Fruit fly (Drosophila melanogaster) whole organism, prepupa: Measurements from ENCODE around the gene Syx5.

ENCODE experiments used
- CG10669 ChIP-seq: fragments of 200-800 bp; sonication (Bioruptor generic); optimal IDR thresholded peaks from 3 replicates; lab custom pipeline; 2018; ENCODE audit warnings: missing biosample characterization, mild to moderate bottlenecking, missing genetic modification characterization, moderate library complexity
- CG11294 ChIP-seq: fragments of 200-800 bp; sonication (Bioruptor generic); IDR thresholded peaks from 2 replicates; pipeline ENCODE4 v1.3.6; 2022; ENCODE audit warnings: missing biosample characterization, missing genetic modification characterization
- CG11762 ChIP-seq: fragments of 200-800 bp; sonication (Bioruptor generic); optimal IDR thresholded peaks from 3 replicates; lab custom pipeline; 2016; ENCODE audit warnings: missing biosample characterization, missing genetic modification characterization; ENCODE audit not compliant: insufficient read depth
- CG11902 ChIP-seq: fragments of 200-800 bp; sonication (Bioruptor generic); optimal IDR thresholded peaks from 3 replicates; lab custom pipeline; 2016; ENCODE audit warnings: missing biosample characterization, missing genetic modification characterization
- CG16779 ChIP-seq: fragments of 200-800 bp; sonication (Bioruptor generic); optimal IDR thresholded peaks from 3 replicates; lab custom pipeline; 2017; ENCODE audit warnings: missing biosample characterization, mild to moderate bottlenecking, missing genetic modification characterization
- CG31627 ChIP-seq: fragments of 200-800 bp; sonication (Bioruptor generic); optimal IDR thresholded peaks from 3 replicates; lab custom pipeline; 2016; ENCODE audit warnings: missing biosample characterization, missing genetic modification characterization
- CG32006 ChIP-seq: fragments of 200-800 bp; sonication (Bioruptor generic); optimal IDR thresholded peaks from 3 replicates; lab custom pipeline; 2017; ENCODE audit warnings: missing biosample characterization, mild to moderate bottlenecking, missing genetic modification characterization
- CG34406 ChIP-seq: fragments of 200-800 bp; sonication (Bioruptor generic); optimal IDR thresholded peaks from 3 replicates; lab custom pipeline; 2016; ENCODE audit warnings: missing biosample characterization, missing genetic modification characterization
- CG4318 ChIP-seq: fragments of 200-800 bp; sonication (Bioruptor generic); optimal IDR thresholded peaks from 3 replicates; lab custom pipeline; 2017; ENCODE audit warnings: missing biosample characterization, mild to moderate bottlenecking, missing genetic modification characterization
- CG6792 ChIP-seq: fragments of 200-800 bp; sonication (Bioruptor generic); optimal IDR thresholded peaks from 3 replicates; lab custom pipeline; 2016; ENCODE audit warnings: missing biosample characterization, missing genetic modification characterization
- CG6854 ChIP-seq: fragments of 200-800 bp; sonication (Bioruptor generic); optimal IDR thresholded peaks from 2 replicates; lab custom pipeline; 2017; ENCODE audit warnings: missing biosample characterization, mild to moderate bottlenecking, missing genetic modification characterization
- CG7368 ChIP-seq: fragments of 200-800 bp; sonication (Bioruptor generic); optimal IDR thresholded peaks from 3 replicates; lab custom pipeline; 2016; ENCODE audit warnings: missing biosample characterization, missing genetic modification characterization
- CG8319 ChIP-seq: fragments of 200-800 bp; sonication (Bioruptor generic); optimal IDR thresholded peaks from 3 replicates; lab custom pipeline; 2016; ENCODE audit warnings: missing biosample characterization, missing genetic modification characterization
- CG8632 ChIP-seq: fragments of 200-800 bp; sonication (Bioruptor generic); optimal IDR thresholded peaks from 3 replicates; lab custom pipeline; 2016; ENCODE audit warnings: missing biosample characterization, missing genetic modification characterization
- CG9139 ChIP-seq: fragments of 200-800 bp; sonication (Bioruptor generic); optimal IDR thresholded peaks from 3 replicates; lab custom pipeline; 2017; ENCODE audit warnings: missing biosample characterization, mild to moderate bottlenecking, missing genetic modification characterization
- Eip75B ChIP-seq: fragments of 200-800 bp; sonication (Bioruptor generic); optimal IDR thresholded peaks from 3 replicates; lab custom pipeline; 2016; ENCODE audit warnings: missing biosample characterization, missing genetic modification characterization
- Eip78C ChIP-seq: fragments of 200-800 bp; sonication (Bioruptor generic); peaks from one replicate; lab custom pipeline; 2016; ENCODE audit warnings: missing biosample characterization, missing genetic modification characterization
- Eip93F ChIP-seq: fragments of 200-800 bp; sonication (Bioruptor generic); optimal IDR thresholded peaks from 2 replicates; lab custom pipeline; 2016; ENCODE audit warnings: missing biosample characterization, mild to moderate bottlenecking, missing genetic modification characterization
- Ets96B ChIP-seq: fragments of 200-800 bp; optimal IDR thresholded peaks from 2 replicates; lab custom pipeline; 2019; ENCODE audit warnings: missing biosample characterization, mild to moderate bottlenecking, missing genetic modification characterization, moderate library complexity
- Gug ChIP-seq: fragments of 200-800 bp; sonication (Bioruptor generic); IDR thresholded peaks from 2 replicates; pipeline ENCODE4 v1.3.6; 2022; ENCODE audit warnings: missing biosample characterization, missing genetic modification characterization
- Hr38 ChIP-seq: sonication (Bioruptor generic); optimal IDR thresholded peaks from 2 replicates; lab custom pipeline; 2016; ENCODE audit warnings: missing biosample characterization, missing genetic modification characterization
- Hr39 ChIP-seq: fragments of 200-800 bp; sonication (Bioruptor generic); optimal IDR thresholded peaks from 2 replicates; lab custom pipeline; 2016; ENCODE audit warnings: missing biosample characterization, missing genetic modification characterization
- Hr4 ChIP-seq: fragments of 200-800 bp; sonication (Bioruptor generic); optimal IDR thresholded peaks from 3 replicates; lab custom pipeline; 2016; ENCODE audit warnings: missing biosample characterization, missing genetic modification characterization
- Lpt ChIP-seq: fragments of 200-800 bp; sonication (Bioruptor generic); optimal IDR thresholded peaks from 3 replicates; lab custom pipeline; 2016; ENCODE audit warnings: missing biosample characterization, missing genetic modification characterization
- OdsH ChIP-seq: fragments of 200-800 bp; sonication (Bioruptor generic); optimal IDR thresholded peaks from 3 replicates; lab custom pipeline; 2016; ENCODE audit warnings: missing biosample characterization, missing genetic modification characterization
- Smox ChIP-seq: fragments of 200-800 bp; sonication (Bioruptor generic); optimal IDR thresholded peaks from 3 replicates; lab custom pipeline; 2016; ENCODE audit warnings: missing biosample characterization, missing genetic modification characterization
- Sox15 ChIP-seq: fragments of 200-800 bp; sonication (Bioruptor generic); optimal IDR thresholded peaks from 3 replicates; lab custom pipeline; 2016; ENCODE audit warnings: missing biosample characterization, missing genetic modification characterization
- acj6 ChIP-seq: fragments of 200-800 bp; sonication (Bioruptor generic); optimal IDR thresholded peaks from 3 replicates; lab custom pipeline; 2016; ENCODE audit warnings: missing biosample characterization, missing genetic modification characterization
- dsx ChIP-seq: fragments of 200-800 bp; optimal IDR thresholded peaks from 3 replicates; lab custom pipeline; 2019; ENCODE audit warnings: missing biosample characterization, mild to moderate bottlenecking, missing genetic modification characterization, moderate library complexity; ENCODE audit not compliant: poor library complexity, severe bottlenecking
- eg ChIP-seq: fragments of 200-800 bp; sonication (Bioruptor generic); IDR thresholded peaks from 3 replicates; pipeline ENCODE4 v1.3.6; 2022; ENCODE audit warnings: missing biosample characterization, missing genetic modification characterization
- esn ChIP-seq: fragments of 200-800 bp; sonication (Bioruptor generic); optimal IDR thresholded peaks from 2 replicates; lab custom pipeline; 2016; ENCODE audit warnings: missing biosample characterization, mild to moderate bottlenecking, missing genetic modification characterization, moderate library complexity
- fd85E ChIP-seq: fragments of 200-800 bp; sonication (Bioruptor generic); optimal IDR thresholded peaks from 3 replicates; lab custom pipeline; 2016; ENCODE audit warnings: missing biosample characterization, missing genetic modification characterization
- fkh ChIP-seq: fragments of 200-800 bp; sonication (Bioruptor generic); optimal IDR thresholded peaks from 3 replicates; lab custom pipeline; 2017; ENCODE audit warnings: missing biosample characterization, mild to moderate bottlenecking, missing genetic modification characterization, moderate library complexity
- lz ChIP-seq: fragments of 200-800 bp; sonication (Bioruptor generic); optimal IDR thresholded peaks from 3 replicates; lab custom pipeline; 2016; ENCODE audit warnings: missing biosample characterization, missing genetic modification characterization
- net ChIP-seq: fragments of 200-800 bp; sonication (Bioruptor generic); optimal IDR thresholded peaks from 3 replicates; lab custom pipeline; 2016; ENCODE audit warnings: missing biosample characterization, missing genetic modification characterization
- pdm3 ChIP-seq: fragments of 200-800 bp; sonication (Bioruptor generic); optimal IDR thresholded peaks from 3 replicates; lab custom pipeline; 2016; ENCODE audit warnings: missing biosample characterization, missing genetic modification characterization
- salr ChIP-seq, 2 experiments: fragments of 200-800 bp; sonication (Bioruptor generic); optimal IDR thresholded peaks; 3 replicates each; lab custom pipeline; 2016 to 2018; ENCODE audit warnings: missing biosample characterization in 2 of 2, missing genetic modification characterization in 2 of 2, mild to moderate bottlenecking in 1 of 2
- spab ChIP-seq: fragments of 200-800 bp; sonication (Bioruptor generic); optimal IDR thresholded peaks from 2 replicates; lab custom pipeline; 2017; ENCODE audit warnings: missing biosample characterization, mild to moderate bottlenecking, missing genetic modification characterization, missing genetic modification reagents
- ss ChIP-seq, 2 experiments: fragments of 200-800 bp; sonication (Bioruptor generic); optimal IDR thresholded peaks; 2 replicates in 1 of 2; 3 replicates in 1 of 2; lab custom pipeline; 2017 to 2018; ENCODE audit warnings: mild to moderate bottlenecking in 2 of 2, missing biosample characterization in 2 of 2, missing genetic modification characterization in 2 of 2, moderate library complexity in 1 of 2
- svp ChIP-seq: fragments of 200-800 bp; sonication (Bioruptor generic); peaks from one replicate; lab custom pipeline; 2016; ENCODE audit warnings: missing biosample characterization, missing genetic modification characterization
- topi ChIP-seq: fragments of 200-800 bp; sonication (Bioruptor generic); optimal IDR thresholded peaks from 3 replicates; lab custom pipeline; 2016; ENCODE audit warnings: missing biosample characterization, missing genetic modification characterization
- vri ChIP-seq: fragments of 200-800 bp; sonication (Bioruptor generic); optimal IDR thresholded peaks from 3 replicates; lab custom pipeline; 2016; ENCODE audit warnings: missing biosample characterization, mild to moderate bottlenecking, missing genetic modification characterization

The Syx5 gene

DNA sequence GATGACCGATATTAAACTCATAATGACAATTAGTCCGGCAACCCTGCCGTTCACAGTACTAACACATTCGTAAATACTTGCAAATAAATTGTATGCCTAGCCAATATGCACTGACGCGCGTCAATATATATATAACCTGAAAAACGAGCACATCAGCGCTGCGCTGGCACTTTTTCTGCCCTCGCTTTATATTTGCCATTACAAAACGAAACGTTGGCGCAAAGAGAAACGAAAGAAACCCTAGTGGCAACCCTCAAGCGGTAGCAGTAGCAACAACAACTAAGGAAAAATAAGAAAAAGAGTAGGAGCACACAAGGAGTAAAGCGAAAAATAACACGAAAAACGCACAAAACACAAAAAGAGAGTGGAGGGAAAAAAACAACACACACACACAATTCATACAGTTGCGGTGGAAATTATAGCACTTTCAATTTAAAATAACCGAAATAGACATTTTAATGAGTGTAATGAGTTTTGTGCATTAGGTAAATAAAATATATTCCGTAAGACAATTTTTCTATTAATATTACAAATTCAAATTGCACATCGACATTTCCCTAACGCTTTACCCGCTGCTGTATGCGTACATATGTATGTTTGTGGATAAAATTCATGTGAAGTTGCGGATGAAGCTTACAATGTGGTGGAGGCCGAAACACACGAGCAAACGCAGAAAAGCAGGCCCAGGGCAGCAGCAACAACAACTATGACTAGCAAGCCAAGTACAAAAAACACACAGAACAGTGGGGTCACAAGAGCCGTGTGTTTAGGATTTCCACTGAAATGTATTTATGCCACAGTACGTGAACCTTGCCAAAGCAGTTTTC is 43.8 kb downstream of the Syx5 start (continued):
- TF ChIP-seq CG10669 (GFP tag; lab: Kevin White, UChicago) (peak; percentile 99), CG9139 (GFP tag; lab: Kevin White, UChicago) (peak; percentile 98), CG8632 (GFP tag; lab: Kevin White, UChicago) (peak; percentile 99), CG6792 (GFP tag; lab: Kevin White, UChicago) (peak; percentile 99), pdm3 (GFP tag; lab: Kevin White, UChicago) (peak; percentile 99), dsx (GFP tag; lab: Kevin White, UChicago) (peak; percentile 99), CG16779 (tag; lab: Kevin White, UChicago) (peak; percentile 99), CG7368 (GFP tag; lab: Kevin White, UChicago) (peak; percentile 99), Hr4 (GFP tag; lab: Kevin White, UChicago) (peak; percentile 99), eg (GFP tag; lab: Robert Waterston, UW) (peak; percentile 99), spab (GFP tag; lab: Kevin White, UChicago) (peak; percentile 99), esn (GFP tag; lab: Kevin White, UChicago) (peak; percentile 100), CG31627 (GFP tag; lab: Kevin White, UChicago) (peak; percentile 99), net (GFP tag; lab: Kevin White, UChicago) (peak; percentile 99), Ets96B (peak; percentile 99), OdsH (GFP tag; lab: Kevin White, UChicago) (peak; percentile 99), CG8319 (GFP tag; lab: Kevin White, UChicago) (peak; percentile 98), fd85E (GFP tag; lab: Kevin White, UChicago) (peak; percentile 96), lz (peak; percentile 99), Lpt (peak; percentile 99), CG11762 (GFP tag; lab: Kevin White, UChicago) (peak; percentile 99), CG4318 (GFP tag; lab: Kevin White, UChicago) (peak; percentile 97), Hr39 (GFP tag; lab: Kevin White, UChicago) (peak; percentile 99), CG6854 (GFP tag; lab: Kevin White, UChicago) (peak; percentile 98)

DNA sequence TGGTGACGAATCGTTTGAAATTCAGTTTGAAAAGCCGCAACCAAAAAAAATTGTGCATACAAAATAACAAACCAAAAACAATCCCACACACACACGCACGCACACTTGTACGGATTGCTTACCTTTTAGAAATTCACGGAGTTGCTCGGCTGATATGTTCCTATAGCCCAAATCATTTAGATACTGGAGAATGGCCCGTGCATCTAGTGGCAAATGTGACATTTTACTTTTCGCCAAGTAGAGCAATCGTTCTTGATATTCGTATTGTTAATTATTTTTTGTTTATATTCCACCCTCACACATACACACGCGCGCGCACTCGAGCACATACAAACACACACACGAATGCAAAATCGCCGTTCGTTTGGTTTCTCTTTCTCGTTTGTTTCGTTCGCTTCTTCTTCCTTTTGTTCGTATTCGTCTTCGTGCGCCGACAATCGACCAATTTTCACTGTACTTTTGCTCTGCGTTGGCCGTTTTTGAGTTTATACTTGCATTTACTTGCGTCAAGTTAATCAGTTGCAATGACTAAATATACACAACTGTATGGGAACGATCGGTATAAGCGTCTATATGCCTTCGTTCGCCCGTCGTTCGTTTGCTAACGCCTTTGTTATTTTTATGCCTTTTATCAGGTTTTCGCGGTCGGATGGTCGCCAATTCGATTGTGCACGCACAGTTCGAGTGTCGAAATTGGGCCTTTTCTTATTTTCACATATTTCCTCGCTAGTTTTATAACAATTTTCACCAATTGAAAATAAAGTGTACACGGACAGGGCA is 44.8 kb downstream of the Syx5 start:
- TF ChIP-seq CG34406 (GFP tag; lab: Kevin White, UChicago) = no peak
- TF ChIP-seq Ets96B = no peak
- no peak for TF ChIP-seq Eip75B
- TF ChIP-seq CG11902 = no peak
- no peak for TF ChIP-seq eg (GFP tag; lab: Robert Waterston, UW)
- no peak for TF ChIP-seq lz
- TF ChIP-seq CG11294 (GFP tag; lab: Robert Waterston, UW) = no peak
- TF ChIP-seq svp = no peak

DNA sequence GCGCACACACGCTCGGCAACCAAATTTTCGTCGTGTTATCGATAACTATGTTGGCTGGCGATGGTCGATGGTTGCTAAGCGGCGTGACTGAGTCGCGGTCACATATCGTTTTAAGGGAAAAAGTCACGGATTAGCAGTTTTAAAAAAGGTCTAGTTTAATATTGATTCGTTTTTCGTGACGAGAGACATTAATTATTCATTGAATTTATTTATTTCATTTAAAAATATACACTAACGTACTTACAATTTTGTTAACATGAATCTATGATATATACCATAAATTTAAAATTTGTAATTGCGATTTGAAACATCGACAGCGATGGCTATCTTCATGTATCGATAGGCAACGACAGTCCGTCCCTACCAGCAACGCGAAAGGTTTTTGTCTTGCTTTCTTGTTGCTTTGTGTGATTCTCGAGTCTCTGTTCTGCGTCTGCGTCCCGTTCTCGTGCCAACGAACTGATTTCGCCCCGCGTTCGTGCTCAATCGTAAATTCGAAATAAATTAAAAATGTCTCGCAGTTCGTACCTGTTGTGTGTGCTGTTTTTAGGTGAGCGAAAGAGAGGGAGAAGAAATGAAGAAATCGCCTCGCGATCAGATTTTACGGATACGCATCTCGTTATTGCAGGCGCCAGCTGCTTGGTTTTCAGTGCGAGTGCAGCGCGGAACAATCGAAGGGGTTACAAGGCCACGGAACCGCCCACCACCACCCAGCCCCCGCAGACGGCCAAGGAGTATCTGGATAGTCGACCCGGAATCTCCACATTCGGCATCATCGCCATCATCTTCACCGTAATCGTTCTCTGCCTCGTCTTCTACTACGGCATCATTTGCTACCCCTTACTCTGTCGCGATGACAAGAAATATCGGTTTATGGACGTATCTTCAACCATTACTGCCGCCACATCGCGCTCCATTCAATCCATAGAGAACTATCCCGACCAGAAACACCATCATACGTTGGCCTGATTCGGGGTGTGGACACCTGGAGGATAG is 45.7 kb downstream of the Syx5 start, which contains the start of the genes Hyls1, chif and CG4455:
Gene Hyls1, minus strand, starts transcription at position 44 of the 996 bp plus-strand sequence.
Gene chif, minus strand, starts transcription at position 44 of the 996 bp plus-strand sequence.
Gene CG4455, plus strand, starts transcription at position 350 of the 996 bp plus-strand sequence.
- TF ChIP-seq Gug = no peak
- peak; percentile 3 for TF ChIP-seq CG10669 (GFP tag; lab: Kevin White, UChicago)
- TF ChIP-seq Ets96B = peak; percentile 35
- TF ChIP-seq salr (GFP tag; optimal IDR thresholded peaks at IDR 0.05; lab: Kevin White, UChicago) = no peak
- TF ChIP-seq Sox15 (GFP tag; lab: Kevin White, UChicago) = no peak
- TF ChIP-seq topi (GFP tag; lab: Kevin White, UChicago) = no peak
- no peak for TF ChIP-seq Hr39 (GFP tag; lab: Kevin White, UChicago)
- no peak for TF ChIP-seq CG32006 (GFP tag; lab: Kevin White, UChicago)
- TF ChIP-seq ss (GFP tag; optimal IDR thresholded peaks at IDR 0.05; lab: Kevin White, UChicago) = no peak
- TF ChIP-seq Smox (GFP tag; lab: Kevin White, UChicago) = peak; percentile 31
- peak; percentile 10 for TF ChIP-seq net (GFP tag; lab: Kevin White, UChicago)
- peak; percentile 33 for TF ChIP-seq Eip93F (GFP tag; lab: Kevin White, UChicago)
- TF ChIP-seq acj6 = peak; percentile 31
- TF ChIP-seq CG7368 (GFP tag; lab: Kevin White, UChicago) = no peak
- no peak for TF ChIP-seq fkh (GFP tag; lab: Kevin White, UChicago)
- TF ChIP-seq vri (GFP tag; lab: Kevin White, UChicago) = no peak
- TF ChIP-seq Hr4 (GFP tag; lab: Kevin White, UChicago) = peak; percentile 29
- TF ChIP-seq CG6792 (GFP tag; lab: Kevin White, UChicago) = peak; percentile 32
- peak; percentile 65 for TF ChIP-seq Eip78C (GFP tag; lab: Kevin White, UChicago)
- peak; percentile 39 for TF ChIP-seq pdm3 (GFP tag; lab: Kevin White, UChicago)
- TF ChIP-seq Hr38 (GFP tag; lab: Kevin White, UChicago) = no peak
